Fruit fly (Drosophila melanogaster) whole organism, embryonic: Measurements from ENCODE around the gene Sprn.

ENCODE experiments used
- Ada2b ChIP-seq: fragments of 200-800 bp; sonication (Bioruptor generic); IDR thresholded peaks from 2 replicates; pipeline ENCODE4 v1.3.6; 2022; ENCODE audit warnings: missing biosample characterization, missing genetic modification characterization
- B-H1 ChIP-seq: fragments of 200-800 bp; sonication (Bioruptor generic); IDR thresholded peaks from 3 replicates; pipeline ENCODE4 v1.3.6; 2022; ENCODE audit warnings: missing biosample characterization, missing genetic modification characterization
- Bteb2 ChIP-seq: fragments of 200-800 bp; sonication (Bioruptor generic); optimal IDR thresholded peaks from 2 replicates; lab custom pipeline; 2016; ENCODE audit warnings: missing biosample characterization, missing genetic modification characterization
- CG11085 ChIP-seq: fragments of 200-800 bp; sonication (Bioruptor generic); IDR thresholded peaks from 2 replicates; pipeline ENCODE4 v1.3.6; 2022; ENCODE audit warnings: missing biosample characterization, missing genetic modification characterization
- CG13624 ChIP-seq: fragments of 200-800 bp; sonication (Bioruptor generic); optimal IDR thresholded peaks from 2 replicates; lab custom pipeline; 2016; ENCODE audit warnings: missing biosample characterization, missing genetic modification characterization
- CG14965 ChIP-seq: fragments of 200-800 bp; sonication (Bioruptor generic); optimal IDR thresholded peaks from 2 replicates; lab custom pipeline; 2016; ENCODE audit warnings: missing biosample characterization, missing genetic modification characterization, borderline replicate concordance
- CG15479 ChIP-seq: fragments of 200-800 bp; sonication (Bioruptor generic); optimal IDR thresholded peaks from 3 replicates; lab custom pipeline; 2019; ENCODE audit warnings: missing biosample characterization, mild to moderate bottlenecking, missing genetic modification characterization, moderate library complexity
- CG15601 ChIP-seq: fragments of 200-800 bp; sonication (Bioruptor generic); optimal IDR thresholded peaks from 3 replicates; lab custom pipeline; 2019; ENCODE audit warnings: missing biosample characterization, mild to moderate bottlenecking, missing genetic modification characterization, moderate library complexity
- CG16863 ChIP-seq: fragments of 200-800 bp; sonication (Bioruptor generic); optimal IDR thresholded peaks from 3 replicates; lab custom pipeline; 2016; ENCODE audit warnings: missing biosample characterization, missing genetic modification characterization
- CG17829 ChIP-seq: fragments of 200-800 bp; optimal IDR thresholded peaks from 2 replicates; lab custom pipeline; 2019; ENCODE audit warnings: missing biosample characterization, mild to moderate bottlenecking, missing genetic modification characterization, moderate library complexity
- CG2202 ChIP-seq: fragments of 200-800 bp; sonication (Bioruptor generic); optimal IDR thresholded peaks from 2 replicates; lab custom pipeline; 2018; ENCODE audit warnings: missing biosample characterization, mild to moderate bottlenecking, missing genetic modification characterization
- CG4360 ChIP-seq: fragments of 200-800 bp; sonication (Bioruptor generic); IDR thresholded peaks from 2 replicates; pipeline ENCODE4 v1.3.6; 2022; ENCODE audit warnings: missing biosample characterization, missing genetic modification characterization
- CG4617 ChIP-seq: fragments of 200-800 bp; sonication (Bioruptor generic); optimal IDR thresholded peaks from 3 replicates; lab custom pipeline; 2016; ENCODE audit warnings: missing biosample characterization, missing genetic modification characterization, borderline replicate concordance
- CG9609 ChIP-seq: fragments of 200-800 bp; sonication (Bioruptor generic); optimal IDR thresholded peaks from 3 replicates; lab custom pipeline; 2016; ENCODE audit warnings: missing biosample characterization, missing genetic modification characterization
- CHES-1-like ChIP-seq: fragments of 200-800 bp; sonication (Bioruptor generic); optimal IDR thresholded peaks from 2 replicates; lab custom pipeline; 2016; ENCODE audit warnings: missing biosample characterization, missing genetic modification characterization
- CTCF ChIP-seq: fragments of 200-800 bp; sonication (Bioruptor generic); optimal IDR thresholded peaks from 2 replicates; lab custom pipeline; 2017; ENCODE audit warnings: missing biosample characterization, mild to moderate bottlenecking, missing genetic modification characterization, moderate library complexity
- CkIIα-i1 ChIP-seq: fragments of 200-800 bp; sonication (Bioruptor generic); IDR thresholded peaks from 2 replicates; pipeline ENCODE4 v1.3.6; 2022; ENCODE audit warnings: missing biosample characterization, missing genetic modification characterization
- Dip2 ChIP-seq: fragments of 200-800 bp; sonication (Bioruptor generic); IDR thresholded peaks from 2 replicates; pipeline ENCODE4 v1.3.6; 2022; ENCODE audit warnings: missing biosample characterization, missing genetic modification characterization
- Doc2 ChIP-seq: fragments of 200-800 bp; sonication (Bioruptor generic); IDR thresholded peaks from 2 replicates; pipeline ENCODE4 v1.3.6; 2022; ENCODE audit warnings: missing biosample characterization, missing genetic modification characterization
- Ets97D ChIP-seq: fragments of 200-800 bp; sonication (Bioruptor generic); optimal IDR thresholded peaks from 3 replicates; lab custom pipeline; 2016; ENCODE audit warnings: missing biosample characterization, missing genetic modification characterization
- HHEX ChIP-seq: fragments of 200-800 bp; sonication (Bioruptor generic); optimal IDR thresholded peaks from 3 replicates; lab custom pipeline; 2017; ENCODE audit warnings: missing biosample characterization, mild to moderate bottlenecking, missing genetic modification characterization, missing genetic modification reagents
- Hey ChIP-seq: fragments of 200-800 bp; sonication (Bioruptor generic); optimal IDR thresholded peaks from 3 replicates; lab custom pipeline; 2018; ENCODE audit warnings: missing biosample characterization, mild to moderate bottlenecking, missing genetic modification characterization
- Ravus ChIP-seq: fragments of 200-800 bp; sonication (Bioruptor generic); IDR thresholded peaks from 2 replicates; pipeline ENCODE4 v1.3.6; 2022; ENCODE audit warnings: missing biosample characterization, missing genetic modification characterization
- Side ChIP-seq: fragments of 200-800 bp; sonication (Bioruptor generic); optimal IDR thresholded peaks from 2 replicates; lab custom pipeline; 2016; ENCODE audit warnings: missing biosample characterization, missing genetic modification characterization
- Tbp ChIP-seq: fragments of >200 bp; optimal IDR thresholded peaks from 2 replicates; lab custom pipeline; 2018; ENCODE audit warnings: missing biosample characterization, missing genetic modification characterization
- amos ChIP-seq: fragments of 200-800 bp; sonication (Bioruptor generic); IDR thresholded peaks from 2 replicates; pipeline ENCODE4 v1.3.6; 2022; ENCODE audit warnings: missing biosample characterization, missing genetic modification characterization; ENCODE audit not compliant: partially characterized antibody
- ap ChIP-seq: fragments of 200-800 bp; sonication (Bioruptor generic); IDR thresholded peaks from 2 replicates; pipeline ENCODE4 v1.3.6; 2022; ENCODE audit warnings: missing biosample characterization, missing genetic modification characterization
- az2 ChIP-seq: fragments of 200-800 bp; sonication (Bioruptor generic); optimal IDR thresholded peaks from 3 replicates; lab custom pipeline; 2016; ENCODE audit warnings: missing biosample characterization, missing genetic modification characterization
- cad ChIP-seq: fragments of >200 bp; optimal IDR thresholded peaks from 2 replicates; lab custom pipeline; 2017; ENCODE audit warnings: missing biosample characterization, missing genetic modification characterization
- caup ChIP-seq: fragments of 200-800 bp; sonication (Bioruptor generic); optimal IDR thresholded peaks from 3 replicates; lab custom pipeline; 2017; ENCODE audit warnings: missing biosample characterization, mild to moderate bottlenecking, missing genetic modification characterization, moderate library complexity; ENCODE audit not compliant: severe bottlenecking
- ci ChIP-seq: fragments of 200-800 bp; sonication (Bioruptor generic); IDR thresholded peaks from 3 replicates; pipeline ENCODE4 v1.3.6; 2022; ENCODE audit warnings: missing biosample characterization, missing genetic modification characterization
- dati ChIP-seq: fragments of 200-800 bp; sonication (Bioruptor generic); IDR thresholded peaks from 2 replicates; pipeline ENCODE4 v1.3.6; 2022; ENCODE audit warnings: missing biosample characterization, missing genetic modification characterization
- dimm ChIP-seq: fragments of 200-800 bp; sonication (Bioruptor generic); IDR thresholded peaks from 2 replicates; pipeline ENCODE4 v1.3.6; 2022; ENCODE audit warnings: missing biosample characterization, missing genetic modification characterization
- en ChIP-seq: fragments of 200-800 bp; sonication (Bioruptor generic); optimal IDR thresholded peaks from 2 replicates; lab custom pipeline; 2016; ENCODE audit warnings: missing biosample characterization, missing genetic modification characterization
- ewg ChIP-seq: fragments of 200-800 bp; sonication (Bioruptor generic); optimal IDR thresholded peaks from 3 replicates; lab custom pipeline; 2017; ENCODE audit warnings: mild to moderate bottlenecking, missing biosample characterization, missing genetic modification reagents, missing genetic modification characterization
- exex ChIP-seq: fragments of 200-800 bp; sonication (Bioruptor generic); optimal IDR thresholded peaks from 4 replicates; lab custom pipeline; 2018; ENCODE audit warnings: missing biosample characterization, mild to moderate bottlenecking, missing genetic modification characterization, moderate library complexity
- gsb-n ChIP-seq: fragments of 200-800 bp; sonication (Bioruptor generic); optimal IDR thresholded peaks from 3 replicates; lab custom pipeline; 2018; ENCODE audit warnings: missing biosample characterization, mild to moderate bottlenecking, missing genetic modification characterization
- lov ChIP-seq, 2 experiments: fragments of 200-800 bp in 1 of 2; fragments of >200 bp in 1 of 2; sonication (Bioruptor generic) in 1 of 2; IDR thresholded peaks in 1 of 2; optimal IDR thresholded peaks in 1 of 2; 2 replicates in 1 of 2; 3 replicates in 1 of 2; pipeline versions ENCODE4 v1.3.6 to Lab custom; 2017 to 2022; ENCODE audit warnings: missing biosample characterization in 1 of 2, missing genetic modification characterization in 1 of 2
- mirr ChIP-seq: fragments of 200-800 bp; sonication (Bioruptor generic); optimal IDR thresholded peaks from 3 replicates; lab custom pipeline; 2018; ENCODE audit warnings: missing biosample characterization, mild to moderate bottlenecking, missing genetic modification characterization
- nerfin-1 ChIP-seq: fragments of 200-800 bp; sonication (Bioruptor generic); optimal IDR thresholded peaks from 3 replicates; lab custom pipeline; 2019; ENCODE audit warnings: missing biosample characterization, mild to moderate bottlenecking, missing genetic modification characterization, moderate library complexity
- nerfin-2 ChIP-seq: fragments of 200-800 bp; sonication (Bioruptor generic); IDR thresholded peaks from 2 replicates; pipeline ENCODE4 v1.3.6; 2022; ENCODE audit warnings: missing biosample characterization, missing genetic modification characterization; ENCODE audit not compliant: partially characterized antibody
- nom ChIP-seq: fragments of 200-800 bp; sonication (Bioruptor generic); optimal IDR thresholded peaks from 2 replicates; lab custom pipeline; 2017; ENCODE audit warnings: missing biosample characterization, missing genetic modification characterization, mild to moderate bottlenecking, moderate library complexity, missing genetic modification reagents
- p53 ChIP-seq: fragments of 200-800 bp; sonication (Bioruptor generic); optimal IDR thresholded peaks from 2 replicates; lab custom pipeline; 2016; ENCODE audit warnings: missing biosample characterization, missing genetic modification characterization
- pita ChIP-seq: fragments of 200-800 bp; sonication (Bioruptor generic); optimal IDR thresholded peaks from 2 replicates; lab custom pipeline; 2017; ENCODE audit warnings: missing biosample characterization, mild to moderate bottlenecking, missing genetic modification characterization
- prd ChIP-seq, 3 experiments: fragments of >200 bp in 2 of 3; fragments of 200-800 bp in 1 of 3; sonication (Bioruptor generic) in 1 of 3; optimal IDR thresholded peaks in 2 of 3; IDR thresholded peaks in 1 of 3; 2 replicates in 2 of 3; 3 replicates in 1 of 3; pipeline versions ENCODE4 v1.3.6 to Lab custom; 2017 to 2022; ENCODE audit warnings: missing biosample characterization in 1 of 3, missing genetic modification characterization in 1 of 3
- run ChIP-seq: fragments of 200-800 bp; sonication (Bioruptor generic); optimal IDR thresholded peaks from 3 replicates; lab custom pipeline; 2018; ENCODE audit warnings: missing biosample characterization, mild to moderate bottlenecking, missing genetic modification characterization
- sim ChIP-seq: fragments of 200-800 bp; sonication (Bioruptor generic); IDR thresholded peaks from 2 replicates; pipeline ENCODE4 v1.3.6; 2022; ENCODE audit warnings: missing biosample characterization, missing genetic modification characterization
- sob ChIP-seq: fragments of 200-800 bp; sonication (Bioruptor generic); IDR thresholded peaks from 2 replicates; pipeline ENCODE4 v1.3.6; 2022; ENCODE audit warnings: missing biosample characterization, missing genetic modification characterization
- wor ChIP-seq: fragments of 200-800 bp; sonication (Bioruptor generic); IDR thresholded peaks from 2 replicates; pipeline ENCODE4 v1.3.6; 2022; ENCODE audit warnings: missing biosample characterization, missing genetic modification characterization

Gene Sprn

dm6 chr3L:11881084-11881483, 2.2 kb downstream of the Sprn start, which contains the start of gene CCDC151:
CCDC151 (plus strand) TSS chr3L:11881384.
- TF ChIP-seq Dip2 (GFP tag; lab: Robert Waterston, UW) (no peak), dati (no peak), CHES-1-like (no peak), pita (GFP tag; lab: Kevin White, UChicago) (no peak), run (tag; lab: Kevin White, UChicago) (no peak), CG15601 (no peak), nerfin-2 (GFP tag; lab: Robert Waterston, UW) (no peak), Ravus (no peak), CkIIα-i1 (GFP tag; lab: Robert Waterston, UW) (no peak), amos (no peak), sim (GFP tag; lab: Robert Waterston, UW) (no peak), CG4360 (GFP tag; lab: Robert Waterston, UW) (no peak), Side (GFP tag; lab: Kevin White, UChicago) (no peak)

dm6 chr3L:11888910-11889309, 10.0 kb downstream of the Sprn start, which contains the start of gene CG5897:
CG5897 (minus strand) TSS chr3L:11889010.
- no peak for TF ChIP-seq Bteb2
- TF ChIP-seq exex (tag; lab: Kevin White, UChicago): peak; percentile 20
- peak; percentile 16 for TF ChIP-seq CG15479 (GFP tag; lab: Kevin White, UChicago)
- TF ChIP-seq CG2202: no peak
- TF ChIP-seq caup (GFP tag; lab: Kevin White, UChicago): peak; percentile 56
- peak; percentile 46 for TF ChIP-seq mirr
- TF ChIP-seq, all 482 proteins: peak for 4

- no peak for TF ChIP-seq CG16863 (GFP tag; lab: Kevin White, UChicago)
- TF ChIP-seq sob (GFP tag; lab: Robert Waterston, UW): no peak
- peak; percentile 84 for TF ChIP-seq CG14965 (GFP tag; lab: Kevin White, UChicago)
- no peak for TF ChIP-seq CG15601
- no peak for TF ChIP-seq lov (optimal IDR thresholded peaks at IDR 0.05; lab: Kevin White, UChicago)
- TF ChIP-seq lov (GFP tag; IDR thresholded peaks at IDR 0.05; lab: Robert Waterston, UW): 0 out of 3 replicates have a peak, but pooled peaks have one; percentile 45
- 0 out of 3 replicates have a peak, but pooled peaks have one; percentile 23 for TF ChIP-seq ci (GFP tag; lab: Robert Waterston, UW)
- no peak for TF ChIP-seq CG17829 (tag; lab: Kevin White, UChicago)
- TF ChIP-seq Hey (tag; lab: Kevin White, UChicago): no peak
- TF ChIP-seq HHEX: no peak
- TF ChIP-seq CG13624 (GFP tag; lab: Kevin White, UChicago): no peak
- TF ChIP-seq CTCF (GFP tag; lab: Kevin White, UChicago): peak; percentile 85
- no peak for TF ChIP-seq wor (GFP tag; lab: Robert Waterston, UW)
- no peak for TF ChIP-seq ap (GFP tag; lab: Robert Waterston, UW)
- TF ChIP-seq dimm (GFP tag; lab: Robert Waterston, UW): no peak
- no peak for TF ChIP-seq Ets97D (GFP tag; lab: Kevin White, UChicago)
- TF ChIP-seq az2 (GFP tag; lab: Kevin White, UChicago): no peak
- TF ChIP-seq Doc2 (GFP tag; lab: Robert Waterston, UW): no peak
- TF ChIP-seq nom: no peak
- TF ChIP-seq B-H1 (GFP tag; lab: Robert Waterston, UW): no peak
- no peak for TF ChIP-seq cad (GFP tag; lab: Kevin White, UChicago)
- TF ChIP-seq gsb-n (tag; lab: Kevin White, UChicago): no peak
- no peak for TF ChIP-seq ewg (GFP tag; lab: Kevin White, UChicago)
- TF ChIP-seq nerfin-1 (tag; lab: Kevin White, UChicago): no peak
- TF ChIP-seq CG9609: no peak
- TF ChIP-seq CG11085 (GFP tag; lab: Robert Waterston, UW): no peak
- TF ChIP-seq en (GFP tag; lab: Kevin White, UChicago): no peak
- no peak for TF ChIP-seq p53
- TF ChIP-seq prd (optimal IDR thresholded peaks at IDR 0.05; lab: Kevin White, UChicago): no peak
- TF ChIP-seq prd (GFP tag; IDR thresholded peaks at IDR 0.05; lab: Robert Waterston, UW): peak; percentile 22; the same call in 1 of the 3 replicates
- TF ChIP-seq Ada2b (GFP tag; lab: Robert Waterston, UW): no peak
- TF ChIP-seq CG4617: no peak
- no peak for TF ChIP-seq Tbp (GFP tag; lab: Kevin White, UChicago)
Measured at dm6 chr3L:11892766-11893165, 13.9 kb downstream of the Sprn start.
